Fruit fly (Drosophila melanogaster) whole organism, adult: ENCODE results near the gene CG42269.

Experiments
- CG12768 ChIP-seq: fragments of 200-800 bp; sonication (Bioruptor generic); optimal IDR thresholded peaks from 2 replicates; lab custom pipeline; 2017; ENCODE audit warnings: missing biosample characterization, missing genetic modification characterization, mild to moderate bottlenecking, moderate library complexity, missing genetic modification reagents
- ovo ChIP-seq: fragments of 200-800 bp; sonication (Bioruptor generic); optimal IDR thresholded peaks from 2 replicates; lab custom pipeline; 2016; ENCODE audit warnings: missing biosample characterization, missing genetic modification characterization

DNA sequence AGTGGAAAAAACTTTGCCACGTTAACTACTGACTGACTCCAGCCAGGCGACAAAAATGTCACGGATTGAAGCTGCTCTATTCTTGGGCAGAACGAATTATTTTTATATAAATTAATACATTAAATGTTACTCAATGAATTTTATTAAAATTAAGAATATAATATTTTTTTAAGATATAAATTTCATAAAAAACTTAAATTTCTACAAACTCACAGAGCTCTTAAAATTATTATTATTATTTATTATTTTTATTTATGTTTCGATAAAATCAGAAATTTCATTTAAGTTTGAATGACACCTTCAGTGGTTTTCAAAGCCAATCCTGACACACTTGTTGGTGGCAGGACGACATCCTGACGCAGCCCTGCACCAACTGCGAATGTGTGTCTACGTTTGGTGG lies 19.1 kb downstream of the CG42269 start:
- TF ChIP-seq ovo (no peak), CG12768 (no peak)
